Fruit fly (Drosophila melanogaster) whole organism, pupa: ENCODE data around the gene vri.
A peak's percentile ranks its signal among the peaks of the same experiment; 100 is the strongest.

Experiments used
- CG10348 ChIP-seq: fragments of 200-800 bp; sonication (Bioruptor generic); IDR thresholded peaks from 2 replicates; pipeline ENCODE4 v1.3.6; 2022; ENCODE audit warnings: missing biosample characterization, missing genetic modification characterization
- CG12605 ChIP-seq: fragments of 200-800 bp; sonication (Bioruptor generic); IDR thresholded peaks from 2 replicates; pipeline ENCODE4 v1.3.6; 2022; ENCODE audit warnings: missing biosample characterization, missing genetic modification characterization
- CG13204 ChIP-seq: fragments of 200-800 bp; sonication (Bioruptor generic); optimal IDR thresholded peaks from 2 replicates; lab custom pipeline; 2018; ENCODE audit warnings: missing biosample characterization, mild to moderate bottlenecking, missing genetic modification characterization, moderate library complexity
- CG14655 ChIP-seq: fragments of 200-800 bp; sonication (Bioruptor generic); optimal IDR thresholded peaks from 3 replicates; lab custom pipeline; 2017; ENCODE audit warnings: mild to moderate bottlenecking, missing biosample characterization, missing genetic modification reagents, missing genetic modification characterization
- CG15710 ChIP-seq: fragments of 200-800 bp; sonication (Bioruptor generic); optimal IDR thresholded peaks from 2 replicates; lab custom pipeline; 2018; ENCODE audit warnings: missing biosample characterization, mild to moderate bottlenecking, missing genetic modification characterization, moderate library complexity
- CG17806 ChIP-seq: fragments of 200-800 bp; sonication (Bioruptor generic); optimal IDR thresholded peaks from 2 replicates; lab custom pipeline; 2018; ENCODE audit warnings: missing biosample characterization, mild to moderate bottlenecking, missing genetic modification characterization, moderate library complexity
- CG32121 ChIP-seq: fragments of 200-800 bp; sonication (Bioruptor generic); IDR thresholded peaks from 2 replicates; pipeline ENCODE4 v1.3.6; 2022; ENCODE audit warnings: missing biosample characterization, missing genetic modification characterization
- CG34367 ChIP-seq: fragments of 200-800 bp; sonication (Bioruptor generic); optimal IDR thresholded peaks from 2 replicates; lab custom pipeline; 2018; ENCODE audit warnings: missing biosample characterization, mild to moderate bottlenecking, missing genetic modification characterization
- CG4496 ChIP-seq: fragments of 200-800 bp; sonication (Bioruptor generic); IDR thresholded peaks from 3 replicates; pipeline ENCODE4 v1.3.6; 2022; ENCODE audit warnings: missing biosample characterization, missing genetic modification characterization
- CG8159 ChIP-seq: fragments of 200-800 bp; sonication (Bioruptor generic); optimal IDR thresholded peaks from 3 replicates; lab custom pipeline; 2018; ENCODE audit warnings: missing biosample characterization, mild to moderate bottlenecking, missing genetic modification characterization, moderate library complexity
- CG8301 ChIP-seq: fragments of 200-800 bp; sonication (Bioruptor generic); optimal IDR thresholded peaks from 2 replicates; lab custom pipeline; 2018; ENCODE audit warnings: missing biosample characterization, mild to moderate bottlenecking, missing genetic modification characterization
- CG9948 ChIP-seq: fragments of 200-800 bp; sonication (Bioruptor generic); optimal IDR thresholded peaks from 2 replicates; lab custom pipeline; 2018; ENCODE audit warnings: missing biosample characterization, mild to moderate bottlenecking, missing genetic modification characterization, moderate library complexity
- D1 ChIP-seq: fragments of 200-800 bp; sonication (Bioruptor generic); optimal IDR thresholded peaks from 2 replicates; lab custom pipeline; 2018; ENCODE audit warnings: missing biosample characterization, mild to moderate bottlenecking, missing genetic modification characterization, moderate library complexity
- EcR ChIP-seq: fragments of 200-800 bp; sonication (Bioruptor generic); optimal IDR thresholded peaks from 3 replicates; lab custom pipeline; 2019; ENCODE audit warnings: missing biosample characterization, missing genetic modification characterization, mild to moderate bottlenecking, moderate library complexity, missing genetic modification reagents
- Ets98B ChIP-seq: fragments of 200-800 bp; sonication (Bioruptor generic); IDR thresholded peaks from 2 replicates; pipeline ENCODE4 v1.3.6; 2022; ENCODE audit warnings: missing biosample characterization, missing genetic modification characterization
- Pif1A ChIP-seq: fragments of 200-800 bp; sonication (Bioruptor generic); optimal IDR thresholded peaks from 3 replicates; lab custom pipeline; 2016; ENCODE audit warnings: missing biosample characterization, missing genetic modification characterization
- Pif1B ChIP-seq: fragments of 200-800 bp; sonication (Bioruptor generic); optimal IDR thresholded peaks from 3 replicates; lab custom pipeline; 2016; ENCODE audit warnings: missing biosample characterization, missing genetic modification characterization
- Snoo ChIP-seq: fragments of 200-800 bp; sonication (Bioruptor generic); optimal IDR thresholded peaks from 3 replicates; lab custom pipeline; 2017; ENCODE audit warnings: missing biosample characterization, mild to moderate bottlenecking, missing genetic modification characterization, inconsistent platforms
- fd96Ca ChIP-seq: fragments of 200-800 bp; sonication (Bioruptor generic); IDR thresholded peaks from 3 replicates; pipeline ENCODE4 v1.3.6; 2022; ENCODE audit warnings: missing biosample characterization, missing genetic modification characterization
- gl ChIP-seq: fragments of 200-800 bp; sonication (Bioruptor generic); optimal IDR thresholded peaks from 2 replicates; lab custom pipeline; 2018; ENCODE audit warnings: missing biosample characterization, mild to moderate bottlenecking, missing genetic modification characterization
- rn ChIP-seq: fragments of 200-800 bp; sonication (Bioruptor generic); IDR thresholded peaks from 2 replicates; pipeline ENCODE4 v1.3.6; 2022; ENCODE audit warnings: missing biosample characterization, missing genetic modification characterization

The vri gene

DNA sequence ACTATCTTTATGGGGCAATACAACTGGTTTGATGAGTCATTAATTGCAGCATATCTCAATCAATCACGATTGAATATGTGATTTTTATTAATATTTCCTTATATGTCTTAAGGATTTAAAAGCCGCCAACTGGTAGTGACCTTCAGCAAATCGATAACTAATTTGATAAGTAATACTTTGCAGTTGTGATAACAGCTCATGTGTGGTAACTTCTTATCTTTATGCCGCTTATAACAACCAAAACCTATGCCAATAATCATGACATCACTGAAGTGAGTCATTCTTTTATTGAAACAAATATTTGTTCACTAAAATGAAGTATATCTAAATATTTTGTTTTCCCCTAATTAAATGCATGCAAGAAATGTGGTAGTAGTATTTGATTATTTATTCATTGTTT, 2.9 kb upstream of the vri start:
- TF ChIP-seq CG13204 (GFP tag; lab: Kevin White, UChicago) (no peak), CG8159 (tag; lab: Kevin White, UChicago) (no peak), CG34367 (tag; lab: Kevin White, UChicago) (no peak), Snoo (tag; lab: Kevin White, UChicago) (no peak), CG14655 (no peak), CG4496 (GFP tag; lab: Robert Waterston, UW) (no peak), D1 (no peak), CG32121 (no peak), CG12605 (no peak), rn (GFP tag; lab: Robert Waterston, UW) (no peak)

DNA sequence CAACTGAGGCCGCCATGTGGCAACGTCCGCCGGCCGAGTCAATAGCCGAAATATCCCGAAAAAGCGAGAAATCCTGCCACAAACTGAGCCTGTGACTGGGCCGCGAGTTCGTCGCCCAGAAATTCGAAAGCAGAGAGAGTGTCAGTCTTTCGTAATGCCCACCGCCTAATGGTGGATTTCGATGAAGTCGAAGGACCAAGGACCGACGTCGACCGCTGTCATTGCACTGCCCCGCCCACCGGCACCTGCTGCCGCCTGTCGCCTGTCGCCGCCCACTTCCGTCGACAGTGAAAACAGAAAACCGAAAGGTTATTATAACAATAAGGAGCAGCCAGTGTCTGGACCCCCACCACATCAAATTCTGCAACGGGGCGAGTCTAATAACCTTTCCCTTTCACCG, 2.2 kb upstream of the vri start:
- TF ChIP-seq Pif1B (no peak), CG8301 (tag; lab: Kevin White, UChicago) (no peak), EcR (GFP tag; lab: Kevin White, UChicago) (peak; percentile 73)

DNA sequence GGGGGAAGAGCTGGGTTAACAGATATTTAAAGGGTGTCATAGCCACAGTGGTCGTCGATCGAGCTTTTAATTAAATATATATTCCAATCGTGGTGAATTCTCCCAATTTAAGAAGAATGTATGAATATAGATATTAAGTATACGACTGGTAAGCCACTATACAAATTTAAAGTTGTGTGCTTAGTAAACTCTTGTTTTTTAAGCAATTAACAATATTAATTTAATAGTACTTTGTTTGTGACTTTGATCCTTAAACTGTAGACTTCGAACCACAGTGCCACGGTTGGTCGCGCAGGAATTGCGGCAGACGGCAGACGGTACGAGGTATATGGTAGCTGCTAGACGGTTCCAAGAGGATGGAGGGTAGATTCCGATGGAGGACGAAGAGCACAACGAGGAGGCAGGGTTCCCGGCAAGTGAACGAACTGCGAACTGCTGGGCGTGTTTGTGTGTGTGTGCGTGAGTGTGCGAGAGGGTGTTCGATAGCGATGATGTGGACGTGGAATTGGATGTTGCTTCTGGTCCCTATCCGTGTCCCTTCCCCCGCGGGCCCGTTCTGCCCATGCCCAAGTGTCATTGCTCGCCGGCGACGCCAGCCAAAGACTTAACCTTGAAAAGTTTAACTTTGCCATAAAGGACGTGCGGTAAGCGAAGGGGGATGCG, 1.0 kb upstream of the vri start:
- peak; percentile 94 for TF ChIP-seq D1
- TF ChIP-seq Pif1A (GFP tag; lab: Kevin White, UChicago): peak; percentile 86
- peak; percentile 88 for TF ChIP-seq Snoo (tag; lab: Kevin White, UChicago)
- TF ChIP-seq EcR (GFP tag; lab: Kevin White, UChicago): peak; percentile 100
- TF ChIP-seq CG12605: peak; percentile 76
- TF ChIP-seq rn (GFP tag; lab: Robert Waterston, UW): no peak
- TF ChIP-seq CG17806: peak; percentile 95
- peak; percentile 91 for TF ChIP-seq CG13204 (GFP tag; lab: Kevin White, UChicago)
- peak; percentile 97 for TF ChIP-seq CG8159 (tag; lab: Kevin White, UChicago)
- TF ChIP-seq gl: peak; percentile 88
- peak; percentile 75 for TF ChIP-seq Pif1B
- TF ChIP-seq CG14655: peak; percentile 83
- no peak for TF ChIP-seq CG10348 (GFP tag; lab: Robert Waterston, UW)
- peak; percentile 74 for TF ChIP-seq CG8301 (tag; lab: Kevin White, UChicago)
- peak; percentile 73 for TF ChIP-seq CG4496 (GFP tag; lab: Robert Waterston, UW)
- peak; percentile 98 for TF ChIP-seq CG15710 (tag; lab: Kevin White, UChicago)
- no peak; the same call in 2 of the 3 replicates for TF ChIP-seq fd96Ca (GFP tag; lab: Robert Waterston, UW)
- no peak for TF ChIP-seq CG32121
- peak; percentile 95 for TF ChIP-seq CG34367 (tag; lab: Kevin White, UChicago)
- peak; percentile 96 for TF ChIP-seq CG9948 (tag; lab: Kevin White, UChicago)

DNA sequence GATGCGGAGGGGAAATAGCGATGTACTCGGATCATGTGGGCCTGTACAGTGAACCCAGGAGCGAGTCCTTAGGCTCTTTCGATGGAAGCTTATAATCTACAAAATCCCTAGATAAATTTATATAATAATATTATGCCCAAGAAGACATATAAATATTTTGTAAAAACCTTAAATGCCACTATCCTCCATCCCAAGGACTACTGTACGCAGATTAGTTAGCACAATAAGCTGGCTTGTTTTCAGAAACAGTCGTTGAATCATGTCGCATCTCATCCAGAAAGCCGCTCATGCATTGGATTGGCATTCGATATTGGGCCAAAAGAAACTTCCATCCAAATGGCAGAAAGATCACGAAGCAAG, 502 bp upstream of the vri start:
- TF ChIP-seq CG8159 (tag; lab: Kevin White, UChicago) (peak; percentile 79), rn (GFP tag; lab: Robert Waterston, UW) (no peak), CG8301 (tag; lab: Kevin White, UChicago) (no peak), CG12605 (peak; percentile 53; the same call in 1 of the 2 replicates), CG9948 (tag; lab: Kevin White, UChicago) (peak; percentile 88), CG15710 (tag; lab: Kevin White, UChicago) (peak; percentile 96), Pif1A (GFP tag; lab: Kevin White, UChicago) (peak; percentile 58), Ets98B (GFP tag; lab: Robert Waterston, UW) (no peak), CG13204 (GFP tag; lab: Kevin White, UChicago) (peak; percentile 55), CG17806 (peak; percentile 78), CG4496 (GFP tag; lab: Robert Waterston, UW) (peak; percentile 70; the same call in 2 of the 3 replicates), CG34367 (tag; lab: Kevin White, UChicago) (peak; percentile 86), Snoo (tag; lab: Kevin White, UChicago) (no peak), CG14655 (no peak), CG10348 (GFP tag; lab: Robert Waterston, UW) (no peak), gl (peak; percentile 16), Pif1B (peak; percentile 44)

dm6 chr2L:5289921-5290320, 1.2 kb downstream of the vri start:
- TF ChIP-seq CG17806 (peak; percentile 81), CG14655 (peak; percentile 47), Snoo (tag; lab: Kevin White, UChicago) (peak; percentile 33), rn (GFP tag; lab: Robert Waterston, UW) (no peak), CG4496 (GFP tag; lab: Robert Waterston, UW) (no peak), CG12605 (peak; percentile 52; the same call in 1 of the 2 replicates), CG15710 (tag; lab: Kevin White, UChicago) (peak; percentile 89), CG32121 (no peak), Ets98B (GFP tag; lab: Robert Waterston, UW) (no peak), CG8301 (tag; lab: Kevin White, UChicago) (peak; percentile 47), Pif1B (peak; percentile 48), D1 (peak; percentile 39), gl (peak; percentile 49), CG9948 (tag; lab: Kevin White, UChicago) (peak; percentile 76), CG34367 (tag; lab: Kevin White, UChicago) (peak; percentile 76), EcR (GFP tag; lab: Kevin White, UChicago) (peak; percentile 89), CG8159 (tag; lab: Kevin White, UChicago) (peak; percentile 88), Pif1A (GFP tag; lab: Kevin White, UChicago) (peak; percentile 24), CG13204 (GFP tag; lab: Kevin White, UChicago) (peak; percentile 18), fd96Ca (GFP tag; lab: Robert Waterston, UW) (no peak)
- TF ChIP-seq, all 21 proteins: peak for 15

DNA sequence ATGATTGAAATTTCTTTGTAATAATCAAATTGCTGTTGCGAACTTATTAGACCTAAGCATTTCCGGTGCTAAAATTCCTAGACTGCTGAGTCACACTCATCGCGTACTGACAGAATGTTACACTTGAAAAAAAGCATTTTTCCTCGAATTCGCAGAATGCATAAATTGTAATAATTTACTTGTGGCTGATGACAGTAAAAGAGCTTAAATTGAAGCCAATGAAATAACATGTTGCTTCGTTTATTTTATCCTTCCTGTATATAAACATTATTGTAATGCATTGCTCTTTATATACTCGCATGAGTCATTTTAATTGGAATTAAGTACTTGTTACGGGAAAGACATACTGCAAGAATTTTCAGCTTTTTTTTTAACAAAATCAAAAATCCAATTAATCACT, 1.8 kb downstream of the vri start:
- TF ChIP-seq Snoo (tag; lab: Kevin White, UChicago) (no peak), CG32121 (no peak), CG13204 (GFP tag; lab: Kevin White, UChicago) (no peak), rn (GFP tag; lab: Robert Waterston, UW) (no peak), Pif1A (GFP tag; lab: Kevin White, UChicago) (no peak), gl (no peak), CG9948 (tag; lab: Kevin White, UChicago) (peak; percentile 25), CG34367 (tag; lab: Kevin White, UChicago) (peak; percentile 9), CG8159 (tag; lab: Kevin White, UChicago) (peak; percentile 44), CG17806 (peak; percentile 50)
